Fruit fly (Drosophila melanogaster): ENCODE data around the gene CG3149.

Gene CG3149

dm6 chrX:5646228-5646627 is 48.8 kb downstream of the CG3149 start:
- TF ChIP-seq Vsx2 (GFP tag; optimal IDR thresholded peaks at IDR 0.05; ENCODE audit: partially characterized antibody) (no peak), sv (GFP tag; optimal IDR thresholded peaks at IDR 0.05) (no peak), OdsH (GFP tag; optimal IDR thresholded peaks at IDR 0.05) (no peak), woc (GFP tag; optimal IDR thresholded peaks at IDR 0.05) (no peak), Hr83 (GFP tag; optimal IDR thresholded peaks at IDR 0.05; ENCODE audit: poor library complexity, severe bottlenecking) (no peak), GATAd (GFP tag; optimal IDR thresholded peaks at IDR 0.05) (no peak), CG9705 (GFP tag; optimal IDR thresholded peaks at IDR 0.05) (no peak), jim (GFP tag; optimal IDR thresholded peaks at IDR 0.05) (no peak), br (GFP tag; optimal IDR thresholded peaks at IDR 0.05) (peak; percentile 4), usp (GFP tag; optimal IDR thresholded peaks at IDR 0.05) (no peak), ey (GFP tag; optimal IDR thresholded peaks at IDR 0.05) (peak; percentile 22), Abd-B (GFP tag; optimal IDR thresholded peaks at IDR 0.05) (no peak), lola (GFP tag; optimal IDR thresholded peaks at IDR 0.05) (no peak), Hnf4 (GFP tag; optimal IDR thresholded peaks at IDR 0.05) (no peak), brk (GFP tag; optimal IDR thresholded peaks at IDR 0.05) (no peak), Jra (GFP tag; optimal IDR thresholded peaks at IDR 0.05) (no peak), Hr78 (GFP tag; optimal IDR thresholded peaks at IDR 0.05) (no peak), sage (GFP tag; optimal IDR thresholded peaks at IDR 0.05) (no peak), Mio (GFP tag; optimal IDR thresholded peaks at IDR 0.05) (no peak), Sp1 (GFP tag; optimal IDR thresholded peaks at IDR 0.05) (peak; percentile 9), dl (GFP tag; optimal IDR thresholded peaks at IDR 0.05; ENCODE audit: insufficient read depth in 1 of 2, partially characterized antibody in 2 of 2) (no peak), fru (GFP tag; optimal IDR thresholded peaks at IDR 0.05) (peak; percentile 44), CrebA (GFP tag; optimal IDR thresholded peaks at IDR 0.05; ENCODE audit: borderline replicate concordance) (no peak), HLH106 (tag; optimal IDR thresholded peaks at IDR 0.05) (peak; percentile 2), tai (GFP tag; optimal IDR thresholded peaks at IDR 0.05) (no peak), pan (optimal IDR thresholded peaks at IDR 0.05) (no peak), Dif (GFP tag; optimal IDR thresholded peaks at IDR 0.05; ENCODE audit: partially characterized antibody) (no peak), h (GFP tag; optimal IDR thresholded peaks at IDR 0.05) (peak; percentile 28), rgr (GFP tag; optimal IDR thresholded peaks at IDR 0.05) (peak; percentile 8), foxo (GFP tag; optimal IDR thresholded peaks at IDR 0.05) (peak in 1 of 2 experiments; percentile 33), dmrt93B (GFP tag; optimal IDR thresholded peaks at IDR 0.05) (no peak), Rel (GFP tag; optimal IDR thresholded peaks at IDR 0.05) (no peak), Rel (tag; optimal IDR thresholded peaks at IDR 0.05) (no peak), dsf (GFP tag; optimal IDR thresholded peaks at IDR 0.05; ENCODE audit: borderline replicate concordance) (no peak), CG32264 (GFP tag; optimal IDR thresholded peaks at IDR 0.05) (no peak), psq (GFP tag; optimal IDR thresholded peaks at IDR 0.05) (no peak), Myc (optimal IDR thresholded peaks at IDR 0.05) (no peak), Dfd (GFP tag; optimal IDR thresholded peaks at IDR 0.05) (no peak), N (GFP tag; optimal IDR thresholded peaks at IDR 0.05) (no peak)

Data from whole organism, wandering third instar larva.